Worm (Caenorhabditis elegans) whole organism, mixed stage, embryonic: Measurements from ENCODE around the gene ZK1010.10.

ENCODE experiments used
- M03D4.4 ChIP-seq: sonication (generic microtip); optimal IDR thresholded peaks from 2 replicates; lab custom pipeline; 2017; ENCODE audit warnings: mild to moderate bottlenecking, missing genetic modification characterization, missing compliant biosample characterization
- bed-3 ChIP-seq: fragments of 200-800 bp; sonication (Bioruptor generic); optimal IDR thresholded peaks from 3 replicates; lab custom pipeline; 2018; ENCODE audit warnings: mild to moderate bottlenecking, missing genetic modification characterization, moderate library complexity, missing compliant biosample characterization
- blmp-1 ChIP-seq: fragments of 150-350 bp; optimal IDR thresholded peaks from 2 replicates; lab custom pipeline; 2014; ENCODE audit warnings: missing biosample characterization, missing genetic modification characterization
- ceh-39 ChIP-seq: fragments of 150-350 bp; optimal IDR thresholded peaks from 2 replicates; lab custom pipeline; 2014; ENCODE audit warnings: missing biosample characterization, missing genetic modification characterization
- ceh-43 ChIP-seq: fragments of 200-800 bp; sonication (Bioruptor generic); optimal IDR thresholded peaks from 2 replicates; lab custom pipeline; 2018; ENCODE audit warnings: mild to moderate bottlenecking, missing genetic modification characterization, moderate library complexity, missing compliant biosample characterization
- ceh-83 ChIP-seq: fragments of 200-800 bp; sonication (Bioruptor generic); optimal IDR thresholded peaks from 2 replicates; lab custom pipeline; 2018; ENCODE audit warnings: mild to moderate bottlenecking, missing genetic modification characterization, missing compliant biosample characterization
- ces-1 ChIP-seq: fragments of 150-350 bp; optimal IDR thresholded peaks from 2 replicates; lab custom pipeline; 2014; ENCODE audit warnings: missing biosample characterization, missing genetic modification reagents, missing genetic modification characterization
- cnd-1 ChIP-seq: fragments of 200-800 bp; sonication (Bioruptor generic); optimal IDR thresholded peaks from 2 replicates; lab custom pipeline; 2018; ENCODE audit warnings: mild to moderate bottlenecking, missing genetic modification characterization, missing compliant biosample characterization
- elt-1 ChIP-seq: sonication (generic microtip); optimal IDR thresholded peaks from 2 replicates; lab custom pipeline; 2017; ENCODE audit warnings: missing genetic modification characterization, mild to moderate bottlenecking, missing compliant biosample characterization, antibody characterized with exemption, moderate library complexity, borderline replicate concordance; ENCODE audit not compliant: insufficient read depth
- flh-1 ChIP-seq: fragments of 200-800 bp; sonication (Bioruptor generic); optimal IDR thresholded peaks from 2 replicates; lab custom pipeline; 2018; ENCODE audit warnings: mild to moderate bottlenecking, missing genetic modification characterization, moderate library complexity, missing compliant biosample characterization
- ham-2 ChIP-seq: fragments of 200-800 bp; sonication (Bioruptor generic); optimal IDR thresholded peaks from 2 replicates; lab custom pipeline; 2018; ENCODE audit warnings: mild to moderate bottlenecking, missing genetic modification characterization, missing compliant biosample characterization
- hlh-1 ChIP-seq: fragments of 150-350 bp; optimal IDR thresholded peaks from 2 replicates; lab custom pipeline; 2014; ENCODE audit warnings: missing biosample characterization, missing genetic modification reagents, missing genetic modification characterization
- lin-13 ChIP-seq: fragments of 150-350 bp; optimal IDR thresholded peaks from 2 replicates; lab custom pipeline; 2014; ENCODE audit warnings: missing biosample characterization, missing genetic modification characterization
- lin-32 ChIP-seq: fragments of 200-800 bp; sonication (Bioruptor generic); optimal IDR thresholded peaks from 2 replicates; lab custom pipeline; 2018; ENCODE audit warnings: mild to moderate bottlenecking, missing genetic modification characterization, missing compliant biosample characterization
- lsy-2 ChIP-seq: fragments of 150-350 bp; optimal IDR thresholded peaks from 2 replicates; lab custom pipeline; 2014; ENCODE audit warnings: missing biosample characterization, missing genetic modification characterization
- mep-1 ChIP-seq: fragments of 150-350 bp; optimal IDR thresholded peaks from 2 replicates; lab custom pipeline; 2017; ENCODE audit warnings: missing biosample characterization, missing genetic modification reagents, missing genetic modification characterization, inconsistent platforms
- mls-2 ChIP-seq: sonication (generic microtip); optimal IDR thresholded peaks from 2 replicates; lab custom pipeline; 2016; ENCODE audit warnings: mild to moderate bottlenecking, missing genetic modification characterization, moderate library complexity, missing compliant biosample characterization
- nhr-12 ChIP-seq: fragments of 150-350 bp; optimal IDR thresholded peaks from 2 replicates; lab custom pipeline; 2014; ENCODE audit warnings: missing biosample characterization, missing genetic modification characterization
- nhr-2 ChIP-seq: fragments of 150-350 bp; optimal IDR thresholded peaks from 2 replicates; lab custom pipeline; 2014; ENCODE audit warnings: missing biosample characterization, missing genetic modification characterization
- nhr-237 ChIP-seq: fragments of 150-350 bp; optimal IDR thresholded peaks from 2 replicates; lab custom pipeline; 2014; ENCODE audit warnings: missing biosample characterization, missing genetic modification characterization
- nhr-28 ChIP-seq: fragments of 150-350 bp; optimal IDR thresholded peaks from 2 replicates; lab custom pipeline; 2014; ENCODE audit warnings: missing biosample characterization, missing genetic modification characterization
- nhr-76 ChIP-seq: sonication (generic microtip); optimal IDR thresholded peaks from 2 replicates; lab custom pipeline; 2017; ENCODE audit warnings: missing biosample characterization, missing genetic modification characterization
- sem-2 ChIP-seq: fragments of 200-800 bp; sonication (Bioruptor generic); optimal IDR thresholded peaks from 2 replicates; lab custom pipeline; 2018; ENCODE audit warnings: mild to moderate bottlenecking, missing genetic modification characterization, missing compliant biosample characterization
- sptf-1 ChIP-seq: sonication (generic microtip); optimal IDR thresholded peaks from 2 replicates; lab custom pipeline; 2017; ENCODE audit warnings: mild to moderate bottlenecking, missing genetic modification characterization, moderate library complexity, missing compliant biosample characterization
- tbx-8 ChIP-seq: fragments of 200-800 bp; sonication (Bioruptor generic); optimal IDR thresholded peaks from 2 replicates; lab custom pipeline; 2018; ENCODE audit warnings: mild to moderate bottlenecking, missing genetic modification characterization, moderate library complexity, missing compliant biosample characterization
- unc-120 ChIP-seq: sonication (generic microtip); optimal IDR thresholded peaks from 2 replicates; lab custom pipeline; 2017; ENCODE audit warnings: missing genetic modification characterization, missing compliant biosample characterization; ENCODE audit not compliant: poor library complexity, severe bottlenecking
- unc-39 ChIP-seq: fragments of 150-350 bp; optimal IDR thresholded peaks from 2 replicates; lab custom pipeline; 2014; ENCODE audit warnings: missing biosample characterization, missing genetic modification characterization
- unc-62 ChIP-seq: fragments of 150-350 bp; optimal IDR thresholded peaks from 2 replicates; lab custom pipeline; 2014; ENCODE audit warnings: missing biosample characterization, missing genetic modification reagents, missing genetic modification characterization
- zip-8 ChIP-seq: fragments of 150-350 bp; optimal IDR thresholded peaks from 2 replicates; lab custom pipeline; 2014; ENCODE audit warnings: missing biosample characterization, missing genetic modification characterization
- ztf-11 ChIP-seq: fragments of 150-350 bp; optimal IDR thresholded peaks from 2 replicates; lab custom pipeline; 2014; ENCODE audit warnings: missing biosample characterization, missing genetic modification characterization

The ZK1010.10 gene

DNA sequence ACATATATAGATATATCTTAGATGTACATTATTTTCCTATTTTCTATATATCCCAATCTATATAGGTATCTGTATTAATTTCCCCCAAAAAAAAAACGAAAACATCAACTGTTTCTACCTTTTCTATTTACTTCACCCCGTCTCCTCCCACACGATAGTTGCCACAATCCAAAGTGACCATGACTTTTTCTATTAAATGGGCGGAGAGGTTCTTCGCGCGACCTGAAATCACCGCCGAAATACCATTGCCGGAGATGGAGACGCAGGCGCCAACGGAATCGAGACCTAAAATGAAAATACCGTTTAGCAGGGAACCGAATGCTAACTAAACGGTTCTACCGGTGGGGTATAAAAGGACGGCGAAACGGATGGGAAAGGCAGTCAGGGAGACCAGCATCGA is 16.4 kb downstream of the ZK1010.10 start, which contains the start of gene col-98:
Gene col-98, plus strand, starts transcription at position 390 of the 400 bp plus-strand sequence.
- TF ChIP-seq lin-32 (no peak), bed-3 (GFP tag; lab: Kevin White, UChicago) (no peak), zip-8 (tag; lab: Kevin White, UChicago) (no peak), tbx-8 (GFP tag; lab: Kevin White, UChicago) (no peak), unc-39 (tag; lab: Kevin White, UChicago) (no peak), flh-1 (GFP tag; lab: Kevin White, UChicago) (no peak), sem-2 (GFP tag; lab: Kevin White, UChicago) (no peak), nhr-28 (no peak), nhr-76 (tag; lab: Kevin White, UChicago) (no peak), nhr-2 (tag; lab: Kevin White, UChicago) (no peak), unc-62 (no peak), lsy-2 (tag; lab: Kevin White, UChicago) (no peak), ztf-11 (tag; lab: Kevin White, UChicago) (no peak), mep-1 (tag; lab: Kevin White, UChicago) (no peak), nhr-237 (no peak), M03D4.4 (tag; lab: Kevin White, UChicago) (no peak), ceh-43 (GFP tag; lab: Kevin White, UChicago) (no peak), unc-120 (tag; lab: Kevin White, UChicago) (no peak), ceh-83 (GFP tag; lab: Kevin White, UChicago) (no peak), cnd-1 (tag; lab: Kevin White, UChicago) (no peak)

DNA sequence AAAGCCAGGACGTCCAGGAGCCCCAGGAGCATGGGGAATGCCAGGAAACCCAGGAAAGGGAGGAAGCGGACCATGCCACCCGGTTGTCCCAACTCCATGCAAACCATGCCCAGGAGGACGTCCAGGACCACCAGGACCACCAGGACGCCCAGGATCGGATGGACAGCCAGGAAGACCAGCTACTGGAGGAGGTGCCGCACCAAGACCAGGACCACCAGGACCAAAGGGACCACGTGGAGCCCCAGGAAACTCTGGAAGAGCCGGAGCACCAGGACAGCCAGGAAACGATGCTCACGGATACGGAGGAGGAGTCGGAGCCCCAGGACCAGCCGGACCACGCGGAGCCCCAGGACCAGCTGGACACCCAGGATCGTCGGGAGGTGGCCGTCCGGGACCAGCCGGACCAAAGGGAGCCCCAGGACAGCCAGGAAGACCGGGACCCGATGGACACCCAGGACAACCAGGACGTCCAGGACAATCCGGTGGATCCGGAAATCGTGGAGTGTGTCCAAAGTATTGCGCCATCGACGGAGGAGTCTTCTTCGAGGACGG is 17.4 kb downstream of the ZK1010.10 start:
- TF ChIP-seq lin-13, result no peak
- TF ChIP-seq ceh-39, result no peak
- TF ChIP-seq lsy-2 (tag; lab: Kevin White, UChicago), result no peak
- TF ChIP-seq hlh-1 (tag; lab: Kevin White, UChicago), result no peak

DNA sequence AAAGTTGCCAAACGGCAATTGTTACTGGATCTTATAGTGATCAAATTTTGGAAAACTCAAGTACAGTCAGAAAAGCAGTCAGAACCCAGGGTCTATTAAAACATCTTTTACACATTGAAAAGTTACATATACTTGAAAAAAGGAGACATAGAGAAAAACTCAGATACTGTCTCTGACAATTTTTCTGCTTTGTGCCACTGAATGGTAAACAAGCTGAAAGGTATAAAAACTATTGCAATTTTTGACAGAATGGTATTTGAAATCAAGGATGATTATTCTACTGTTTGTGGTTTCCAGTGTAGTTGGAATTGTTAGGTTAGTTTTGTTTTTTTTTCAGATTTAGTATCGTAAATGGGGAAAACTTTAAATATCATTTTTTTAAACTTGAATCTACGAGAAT is 18.6 kb downstream of the ZK1010.10 start, which contains the start of gene cyp-13A11:
Gene cyp-13A11, plus strand, starts transcription at position 266 of the 400 bp plus-strand sequence.
- TF ChIP-seq nhr-237, result no peak
- no peak for TF ChIP-seq nhr-76 (tag; lab: Kevin White, UChicago)
- TF ChIP-seq ces-1 (GFP tag; lab: Kevin White, UChicago), result no peak
- TF ChIP-seq unc-39 (tag; lab: Kevin White, UChicago), result no peak
- TF ChIP-seq lin-13, result no peak
- TF ChIP-seq unc-62, result no peak
- no peak for TF ChIP-seq flh-1 (GFP tag; lab: Kevin White, UChicago)
- TF ChIP-seq, all 35 proteins: peak for 0

DNA sequence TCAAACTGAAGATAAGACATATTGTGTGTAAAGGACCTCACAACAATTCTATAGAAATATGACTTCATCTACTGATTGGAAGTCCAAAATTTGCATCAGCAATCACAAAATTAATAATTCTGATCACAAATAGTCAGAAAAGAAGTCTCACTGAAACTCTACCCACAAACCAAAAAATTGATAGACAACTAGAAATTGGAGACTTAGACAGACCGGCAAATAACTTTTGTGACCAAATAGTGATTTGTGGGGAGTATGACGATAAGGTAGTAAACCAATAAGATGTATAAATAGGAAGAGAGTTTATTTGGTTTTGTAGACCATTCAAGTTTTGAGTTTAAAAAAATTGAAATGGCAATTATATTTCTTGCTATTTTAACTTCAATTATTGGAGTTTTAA is 22.1 kb downstream of the ZK1010.10 start, which contains the start of gene cyp-13A12:
Gene cyp-13A12, plus strand, starts transcription at position 267 of the 400 bp plus-strand sequence.
- no peak for TF ChIP-seq flh-1 (GFP tag; lab: Kevin White, UChicago)
- no peak for TF ChIP-seq unc-120 (tag; lab: Kevin White, UChicago)
- TF ChIP-seq bed-3 (GFP tag; lab: Kevin White, UChicago), result no peak
- no peak for TF ChIP-seq blmp-1 (tag; lab: Kevin White, UChicago)
- no peak for TF ChIP-seq elt-1 (tag; lab: Kevin White, UChicago)

DNA sequence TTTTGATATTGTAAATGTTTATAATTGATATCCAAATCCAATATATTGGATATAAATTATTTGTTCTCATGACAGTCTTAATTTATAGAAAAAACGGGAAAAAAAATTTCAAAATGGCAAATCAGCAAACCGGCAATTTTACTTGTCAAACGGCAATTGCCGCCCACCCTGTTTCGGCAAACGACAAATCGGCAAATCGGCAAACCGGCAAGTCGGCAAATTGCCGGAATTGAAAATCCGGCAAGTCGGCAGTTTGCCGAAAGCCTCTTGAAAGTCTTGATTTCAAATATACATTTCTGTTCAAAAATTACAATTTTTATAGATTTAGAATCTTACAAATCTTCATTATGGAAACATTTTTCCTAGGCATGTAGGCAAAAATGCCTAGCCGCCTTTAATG is 25.8 kb downstream of the ZK1010.10 start:
- TF ChIP-seq ham-2, result no peak
- TF ChIP-seq mep-1 (tag; lab: Kevin White, UChicago), result no peak
- no peak for TF ChIP-seq nhr-12 (tag; lab: Kevin White, UChicago)
- TF ChIP-seq lin-13, result no peak
- no peak for TF ChIP-seq mls-2 (tag; lab: Kevin White, UChicago)
- TF ChIP-seq nhr-76 (tag; lab: Kevin White, UChicago), result no peak
- TF ChIP-seq nhr-28, result no peak
- no peak for TF ChIP-seq lsy-2 (tag; lab: Kevin White, UChicago)
- TF ChIP-seq tbx-8 (GFP tag; lab: Kevin White, UChicago), result no peak
- TF ChIP-seq sptf-1 (tag; lab: Kevin White, UChicago), result no peak
- TF ChIP-seq cnd-1 (tag; lab: Kevin White, UChicago), result no peak
